Fruit fly (Drosophila melanogaster): Measurements from ENCODE around the gene Ubqn.

Ubqn gene

dm6 chrX:19692951-19693698 is 9.5 kb downstream of the Ubqn start, which contains the start of gene Mer (continued):
- peak; percentile 90 for TF ChIP-seq topi (GFP tag; optimal IDR thresholded peaks at IDR 0.05)
- TF ChIP-seq eg (GFP tag; IDR thresholded peaks at IDR 0.05), result peak; percentile 92
- peak; percentile 91 for TF ChIP-seq CG15336 (GFP tag; IDR thresholded peaks at IDR 0.05)
- peak; percentile 81 for TF ChIP-seq Sox102F (GFP tag; optimal IDR thresholded peaks at IDR 0.05)
- peak; percentile 80 for TF ChIP-seq Gug (GFP tag; IDR thresholded peaks at IDR 0.05)
- TF ChIP-seq CG9139 (GFP tag; optimal IDR thresholded peaks at IDR 0.05), result no peak
- TF ChIP-seq ss (GFP tag; optimal IDR thresholded peaks at IDR 0.05), result peak; percentile 81 to 85
- TF ChIP-seq Hr39 (GFP tag; optimal IDR thresholded peaks at IDR 0.05), result peak; percentile 82
- no peak for TF ChIP-seq CG4318 (GFP tag; optimal IDR thresholded peaks at IDR 0.05)
- TF ChIP-seq salr (GFP tag; optimal IDR thresholded peaks at IDR 0.05), result peak in 1 of 2 experiments; percentile 72
- TF ChIP-seq Blimp-1 (GFP tag; optimal IDR thresholded peaks at IDR 0.05), result peak; percentile 67
- peak; percentile 86 for TF ChIP-seq acj6 (GFP tag; optimal IDR thresholded peaks at IDR 0.05)
- peak; percentile 92 for TF ChIP-seq CG7368 (GFP tag; optimal IDR thresholded peaks at IDR 0.05)
- peak; percentile 86 for TF ChIP-seq Hr4 (GFP tag; optimal IDR thresholded peaks at IDR 0.05)
- peak; percentile 82 for TF ChIP-seq CG10669 (GFP tag; optimal IDR thresholded peaks at IDR 0.05)
- TF ChIP-seq CG6808 (GFP tag; optimal IDR thresholded peaks at IDR 0.05), result peak; percentile 84
- peak; percentile 88 for TF ChIP-seq CG31627 (GFP tag; optimal IDR thresholded peaks at IDR 0.05)
- TF ChIP-seq esn (GFP tag; optimal IDR thresholded peaks at IDR 0.05), result peak; percentile 88
- TF ChIP-seq CG34406 (GFP tag; optimal IDR thresholded peaks at IDR 0.05), result peak; percentile 78
- peak; percentile 80 for TF ChIP-seq CG8632 (GFP tag; optimal IDR thresholded peaks at IDR 0.05)

dm6 chrX:19694792-19695558 is 11.4 kb downstream of the Ubqn start, which contains the start of gene CG14229:
Gene CG14229, minus strand, starts transcription at chrX:19695250.
- TF ChIP-seq Hr39 (GFP tag; optimal IDR thresholded peaks at IDR 0.05) (peak; percentile 34), Smox (GFP tag; optimal IDR thresholded peaks at IDR 0.05) (peak; percentile 44), Sox14 (GFP tag; optimal IDR thresholded peaks at IDR 0.05) (peak; percentile 22), Sox102F (GFP tag; optimal IDR thresholded peaks at IDR 0.05) (peak; percentile 30), CG34406 (GFP tag; optimal IDR thresholded peaks at IDR 0.05) (peak; percentile 49), Met (GFP tag; optimal IDR thresholded peaks at IDR 0.05) (peak; percentile 29), esn (GFP tag; optimal IDR thresholded peaks at IDR 0.05) (peak; percentile 28), CG8632 (GFP tag; optimal IDR thresholded peaks at IDR 0.05) (peak; percentile 27), net (GFP tag; optimal IDR thresholded peaks at IDR 0.05) (no peak), CG6792 (GFP tag; optimal IDR thresholded peaks at IDR 0.05) (peak; percentile 34), eg (GFP tag; IDR thresholded peaks at IDR 0.05) (peak; percentile 57; the same call in 2 of the 3 replicates), Eip78C (GFP tag) (peak; percentile 76), OdsH (GFP tag; optimal IDR thresholded peaks at IDR 0.05) (peak; percentile 44), CG6163 (GFP tag; IDR thresholded peaks at IDR 0.05) (peak; percentile 66), fd59A (GFP tag; optimal IDR thresholded peaks at IDR 0.05) (no peak), Ets96B (tag; optimal IDR thresholded peaks at IDR 0.05) (no peak), CG6808 (GFP tag; optimal IDR thresholded peaks at IDR 0.05) (no peak), lz (GFP tag; optimal IDR thresholded peaks at IDR 0.05) (peak; percentile 39), CG8119 (GFP tag; IDR thresholded peaks at IDR 0.05) (peak; percentile 35; the same call in 1 of the 3 replicates), Sox15 (GFP tag; optimal IDR thresholded peaks at IDR 0.05) (peak; percentile 19), dac (GFP tag; optimal IDR thresholded peaks at IDR 0.05) (no peak), CG10631 (GFP tag; optimal IDR thresholded peaks at IDR 0.05) (peak; percentile 14), Hr38 (GFP tag; optimal IDR thresholded peaks at IDR 0.05) (no peak), Hr4 (GFP tag; optimal IDR thresholded peaks at IDR 0.05) (peak; percentile 39), Gug (GFP tag; IDR thresholded peaks at IDR 0.05) (peak; percentile 38), CG31627 (GFP tag; optimal IDR thresholded peaks at IDR 0.05) (peak; percentile 45), CG3919 (GFP tag; optimal IDR thresholded peaks at IDR 0.05) (no peak), pdm3 (GFP tag; optimal IDR thresholded peaks at IDR 0.05) (peak; percentile 56), CG32006 (GFP tag; optimal IDR thresholded peaks at IDR 0.05) (peak; percentile 43), acj6 (GFP tag; optimal IDR thresholded peaks at IDR 0.05) (peak; percentile 37), Ets21C (GFP tag; optimal IDR thresholded peaks at IDR 0.05) (no peak), CG15336 (GFP tag; IDR thresholded peaks at IDR 0.05) (peak; percentile 61), achi (GFP tag; optimal IDR thresholded peaks at IDR 0.05) (peak; percentile 24), CG10669 (GFP tag; optimal IDR thresholded peaks at IDR 0.05) (peak; percentile 5), cyc (GFP tag; optimal IDR thresholded peaks at IDR 0.05) (peak; percentile 32), CG11294 (GFP tag; IDR thresholded peaks at IDR 0.05) (no peak), topi (GFP tag; optimal IDR thresholded peaks at IDR 0.05) (peak; percentile 47)
